Fruit fly (Drosophila melanogaster) S2 (cell line): ENCODE results near the gene cic.

Experiments
- CG8478 ChIP-seq: fragments of >200 bp; optimal IDR thresholded peaks from 2 replicates; lab custom pipeline; 2018
- CTCF ChIP-seq, 2 experiments: fragments of >200 bp; optimal IDR thresholded peaks; 2 replicates each; lab custom pipeline; 2018

DNA sequence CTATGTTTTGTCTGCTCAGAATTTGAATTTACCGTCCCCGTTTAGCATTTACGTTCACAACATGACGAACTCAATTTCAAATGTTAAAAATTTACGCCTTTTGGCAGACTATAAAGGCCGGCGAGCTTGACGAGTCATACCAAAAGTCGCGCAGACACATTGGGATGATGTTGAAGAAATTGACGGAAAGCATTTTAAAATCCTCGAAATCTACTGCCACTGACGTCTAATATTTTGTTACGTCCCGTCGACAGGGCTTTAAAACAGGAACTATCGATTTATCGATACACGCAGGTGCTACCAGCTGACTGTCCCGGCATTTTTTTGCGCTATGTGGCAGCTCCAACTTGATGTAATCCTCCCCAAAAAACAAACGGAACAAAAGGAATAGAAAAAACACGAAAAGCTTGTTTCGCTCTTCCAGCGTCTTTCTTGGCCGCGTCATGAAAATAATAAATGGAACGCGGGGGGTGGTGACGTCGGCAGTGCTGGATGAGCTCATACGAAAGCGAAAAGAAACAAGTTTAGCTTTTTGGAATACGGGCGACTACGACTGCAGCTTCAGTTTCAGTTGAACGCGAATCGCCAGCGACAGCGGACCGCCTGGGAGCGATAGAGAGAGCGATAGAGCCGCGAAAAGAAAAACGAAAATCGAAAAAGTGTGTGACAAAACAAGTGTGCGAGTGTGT lies 56.5 kb downstream of the cic start, which contains the start of gene Orp8:
- no peak for TF ChIP-seq CG8478 (lab: Kevin White, UChicago)
- TF ChIP-seq CTCF (optimal IDR thresholded peaks at IDR 0.05; lab: Kevin White, UChicago), result no peak
